Worm (Caenorhabditis elegans) whole organism, L4 larva: ENCODE measurements around the gene gcp-2.1.

Experiments used
- F26F4.8 ChIP-seq: fragments of 200-800 bp; sonication (Bioruptor generic); conservative IDR thresholded peaks from 2 replicates; pipeline ENCODE4 v1.3.6; 2022; ENCODE audit warnings: missing genetic modification characterization, missing compliant biosample characterization
- F37D6.2 ChIP-seq: sonication (generic microtip); optimal IDR thresholded peaks from 2 replicates; lab custom pipeline; 2016; ENCODE audit warnings: mild to moderate bottlenecking, missing genetic modification characterization, missing compliant biosample characterization
- F44E2.7 ChIP-seq: fragments of 200-800 bp; sonication (Bioruptor generic); IDR thresholded peaks from 2 replicates; pipeline ENCODE4 v2.1.2; 2022; ENCODE audit warnings: missing genetic modification characterization, missing compliant biosample characterization
- F49E8.2 ChIP-seq: sonication (generic microtip); optimal IDR thresholded peaks from 2 replicates; lab custom pipeline; 2016; ENCODE audit warnings: missing compliant biosample characterization, mild to moderate bottlenecking, missing genetic modification characterization, borderline replicate concordance
- T26A8.4 ChIP-seq: fragments of 200-800 bp; sonication (Bioruptor generic); IDR thresholded peaks from 2 replicates; pipeline ENCODE4 v1.3.6; 2022; ENCODE audit warnings: missing genetic modification characterization, missing compliant biosample characterization
- Y105C5A.15 ChIP-seq: fragments of 200-800 bp; sonication (Bioruptor generic); IDR thresholded peaks from 2 replicates; pipeline ENCODE4 v1.3.6; 2022; ENCODE audit warnings: missing genetic modification characterization, missing compliant biosample characterization
- Y75B8A.6 ChIP-seq: fragments of 200-800 bp; sonication (Bioruptor generic); IDR thresholded peaks from 2 replicates; pipeline ENCODE4 v1.3.6; 2022; ENCODE audit warnings: missing genetic modification reagents, missing genetic modification characterization, missing compliant biosample characterization
- aha-1 ChIP-seq: fragments of 150-350 bp; peaks from one replicate; lab custom pipeline; 2014; ENCODE audit warnings: missing biosample characterization, missing genetic modification characterization
- arid-1 ChIP-seq: fragments of 200-800 bp; sonication (Bioruptor generic); conservative IDR thresholded peaks from 2 replicates; pipeline ENCODE4 v1.3.6; 2022; ENCODE audit warnings: missing genetic modification reagents, missing genetic modification characterization, missing compliant biosample characterization
- ceh-62 ChIP-seq: sonication (generic microtip); optimal IDR thresholded peaks from 2 replicates; lab custom pipeline; 2017; ENCODE audit warnings: missing biosample characterization, missing genetic modification characterization
- ceh-82 ChIP-seq: sonication (generic microtip); optimal IDR thresholded peaks from 2 replicates; lab custom pipeline; 2017; ENCODE audit warnings: missing biosample characterization, missing genetic modification characterization
- ces-1 ChIP-seq: fragments of 150-350 bp; sonication (generic microtip); optimal IDR thresholded peaks from 4 replicates; lab custom pipeline; 2014; ENCODE audit warnings: missing biosample characterization, missing genetic modification reagents, missing genetic modification characterization
- dmd-6 ChIP-seq: fragments of 200-800 bp; sonication (Bioruptor generic); IDR thresholded peaks from 2 replicates; pipeline ENCODE4 v1.3.6; 2022; ENCODE audit warnings: missing genetic modification reagents, missing genetic modification characterization, missing compliant biosample characterization
- fkh-10 ChIP-seq: fragments of 150-350 bp; optimal IDR thresholded peaks from 2 replicates; lab custom pipeline; 2014; ENCODE audit warnings: missing biosample characterization, missing genetic modification reagents, missing genetic modification characterization
- hlh-30 ChIP-seq: sonication (generic microtip); optimal IDR thresholded peaks from 2 replicates; lab custom pipeline; 2017; ENCODE audit warnings: antibody characterized with exemption, mild to moderate bottlenecking, missing genetic modification characterization, missing compliant biosample characterization; ENCODE audit not compliant: insufficient read depth
- lin-15B ChIP-seq: fragments of 150-350 bp; sonication (generic microtip); optimal IDR thresholded peaks from 3 replicates; lab custom pipeline; 2014; ENCODE audit warnings: missing biosample characterization, missing genetic modification characterization
- lin-38 ChIP-seq: fragments of 200-800 bp; sonication (Bioruptor generic); IDR thresholded peaks from 2 replicates; pipeline ENCODE4 v1.3.6; 2022; ENCODE audit warnings: missing genetic modification reagents, missing genetic modification characterization, missing compliant biosample characterization
- lir-3 ChIP-seq: sonication (generic microtip); optimal IDR thresholded peaks from 2 replicates; lab custom pipeline; 2016; ENCODE audit warnings: mild to moderate bottlenecking, missing genetic modification characterization, missing compliant biosample characterization
- madf-9 ChIP-seq: fragments of 200-800 bp; sonication (Bioruptor generic); conservative IDR thresholded peaks from 2 replicates; pipeline ENCODE4 v1.3.6; 2022; ENCODE audit warnings: missing genetic modification reagents, missing genetic modification characterization, missing compliant biosample characterization
- mdt-29 ChIP-seq: fragments of 200-800 bp; sonication (Bioruptor generic); IDR thresholded peaks from 2 replicates; pipeline ENCODE4 v1.3.6; 2022; ENCODE audit warnings: missing genetic modification reagents, missing genetic modification characterization, missing compliant biosample characterization
- mep-1 ChIP-seq: fragments of 150-350 bp; sonication (generic microtip); optimal IDR thresholded peaks from 3 replicates; lab custom pipeline; 2014; ENCODE audit warnings: missing biosample characterization, missing genetic modification characterization
- mes-2 ChIP-seq: sonication (generic microtip); optimal IDR thresholded peaks from 2 replicates; lab custom pipeline; 2016; ENCODE audit warnings: missing genotype, mild to moderate bottlenecking, missing genetic modification characterization, missing compliant biosample characterization; ENCODE audit not compliant: poor library complexity, severe bottlenecking
- nhr-10 ChIP-seq: fragments of 150-350 bp; optimal IDR thresholded peaks from 2 replicates; lab custom pipeline; 2014; ENCODE audit warnings: missing biosample characterization, missing genetic modification characterization
- nhr-28 ChIP-seq: fragments of 150-350 bp; optimal IDR thresholded peaks from 2 replicates; lab custom pipeline; 2014; ENCODE audit warnings: missing biosample characterization, missing genetic modification characterization
- nhr-41 ChIP-seq: fragments of 200-800 bp; sonication (Bioruptor generic); IDR thresholded peaks from 2 replicates; pipeline ENCODE4 v1.3.6; 2022; ENCODE audit warnings: missing genetic modification reagents, missing genetic modification characterization, missing compliant biosample characterization
- skn-1 ChIP-seq: fragments of 150-350 bp; optimal IDR thresholded peaks from 2 replicates; lab custom pipeline; 2014; ENCODE audit warnings: missing biosample characterization, missing genetic modification characterization
- snpc-4 ChIP-seq: fragments of 150-350 bp; optimal IDR thresholded peaks from 2 replicates; lab custom pipeline; 2014; ENCODE audit warnings: missing biosample characterization, missing genetic modification characterization
- unc-130 ChIP-seq: sonication (generic microtip); optimal IDR thresholded peaks from 2 replicates; lab custom pipeline; 2016; ENCODE audit warnings: missing genetic modification reagents, missing genetic modification characterization, missing compliant biosample characterization
- unc-62 ChIP-seq, 3 experiments: fragments of 150-350 bp in 1 of 3; sonication (generic microtip); optimal IDR thresholded peaks in 2 of 3; peaks in 1 of 3; 1 replicate in 1 of 3; 2 replicates in 2 of 3; lab custom pipeline; 2014 to 2017; ENCODE audit warnings: missing biosample characterization in 3 of 3, missing genetic modification characterization in 3 of 3, missing genetic modification reagents in 3 of 3, missing genotype in 1 of 3
- zfp-3 ChIP-seq: fragments of 200-800 bp; sonication (Bioruptor generic); conservative IDR thresholded peaks from 2 replicates; pipeline ENCODE4 v1.3.6; 2022; ENCODE audit warnings: missing genetic modification reagents, missing genetic modification characterization, missing compliant biosample characterization
- ztf-11 ChIP-seq: fragments of 150-350 bp; optimal IDR thresholded peaks from 2 replicates; lab custom pipeline; 2014; ENCODE audit warnings: missing biosample characterization, missing genetic modification characterization

gcp-2.1 gene

DNA sequence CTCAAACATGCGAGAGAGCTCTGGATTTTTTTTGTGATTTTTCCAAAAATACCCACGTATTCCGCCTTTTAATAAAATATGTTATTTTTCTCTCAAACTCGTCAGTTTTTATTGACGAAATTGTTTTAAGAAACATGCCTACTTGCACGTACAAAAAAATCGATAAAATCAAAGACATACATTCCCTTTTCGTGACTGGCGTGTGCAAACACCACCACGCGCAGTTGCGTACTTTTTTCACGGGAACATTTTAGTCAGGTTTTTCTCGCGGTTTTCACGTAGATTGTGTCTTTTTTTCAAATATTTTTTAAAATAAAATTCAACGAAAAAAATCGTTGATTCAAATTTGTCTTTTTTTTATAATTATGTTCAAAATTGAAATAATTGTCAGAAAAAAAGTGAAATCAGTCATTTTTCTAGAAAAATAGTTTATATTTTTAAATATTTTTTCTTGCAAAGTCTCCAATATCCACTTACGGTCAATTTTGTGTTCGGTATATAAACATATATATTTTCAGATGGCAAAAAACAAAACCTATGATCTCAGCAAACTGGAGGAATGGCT, 24.0 kb downstream of the gcp-2.1 start, which contains the start of gene M02E1.1 (continued):
- TF ChIP-seq nhr-10, result no peak
- TF ChIP-seq F44E2.7 (GFP tag; lab: Robert Waterston, UW), result no peak
- peak; percentile 19 for TF ChIP-seq nhr-28 (tag; lab: Kevin White, UChicago)
- TF ChIP-seq ceh-82 (tag; lab: Kevin White, UChicago), result no peak
- no peak for TF ChIP-seq F49E8.2
- TF ChIP-seq hlh-30, result peak; percentile 73
- TF ChIP-seq mdt-29 (GFP tag; lab: Robert Waterston, UW), result no peak
- TF ChIP-seq T26A8.4 (GFP tag; lab: Robert Waterston, UW), result no peak
- no peak for TF ChIP-seq lin-38 (GFP tag; lab: Robert Waterston, UW)
- no peak for TF ChIP-seq F26F4.8
- TF ChIP-seq Y75B8A.6 (GFP tag; lab: Robert Waterston, UW), result no peak
- peak; percentile 44 for TF ChIP-seq mep-1 (tag; lab: Kevin White, UChicago)
- 0 out of 2 replicates have a peak, but pooled peaks have one; percentile 17 for TF ChIP-seq dmd-6 (GFP tag; lab: Robert Waterston, UW)
- TF ChIP-seq snpc-4 (tag; lab: Kevin White, UChicago), result no peak
- no peak for TF ChIP-seq F37D6.2
- TF ChIP-seq lir-3 (tag; lab: Kevin White, UChicago), result no peak
- no peak for TF ChIP-seq ceh-62 (tag; lab: Kevin White, UChicago)
- no peak for TF ChIP-seq unc-130 (GFP tag; lab: Kevin White, UChicago)
- TF ChIP-seq Y105C5A.15, result no peak
- peak; percentile 46 for TF ChIP-seq mes-2 (tag; lab: Kevin White, UChicago)
- TF ChIP-seq ces-1, result no peak
- TF ChIP-seq zfp-3 (GFP tag; lab: Robert Waterston, UW), result no peak
- TF ChIP-seq lin-15B (tag; lab: Kevin White, UChicago), result no peak

DNA sequence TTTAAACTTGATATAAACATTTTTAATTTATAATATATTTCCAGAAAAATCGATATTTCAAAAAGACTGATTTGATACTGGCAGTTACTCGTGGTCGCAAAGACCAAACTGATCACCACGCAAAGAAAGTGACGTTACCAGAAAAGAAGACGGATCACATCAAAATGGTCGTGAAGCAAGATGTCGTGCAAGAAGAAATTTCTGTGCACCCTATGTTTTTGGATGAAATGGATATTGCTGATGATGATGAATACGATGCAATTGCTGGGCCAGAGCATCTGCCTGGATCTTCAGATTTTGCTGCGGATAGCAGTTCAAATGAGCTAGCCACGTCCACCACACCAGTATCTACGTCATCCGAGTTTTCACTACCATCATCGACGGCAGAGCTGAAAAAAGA, 27.1 kb downstream of the gcp-2.1 start:
- TF ChIP-seq Y75B8A.6 (GFP tag; lab: Robert Waterston, UW), result no peak
- TF ChIP-seq mdt-29 (GFP tag; lab: Robert Waterston, UW), result no peak
- peak in 1 of 2 experiments; percentile 90 for TF ChIP-seq unc-62 (GFP tag; optimal IDR thresholded peaks at IDR 0.05 in 1 of 2; lab: Kevin White, UChicago)
- TF ChIP-seq unc-62 (tag; optimal IDR thresholded peaks at IDR 0.05; lab: Kevin White, UChicago), result no peak

DNA sequence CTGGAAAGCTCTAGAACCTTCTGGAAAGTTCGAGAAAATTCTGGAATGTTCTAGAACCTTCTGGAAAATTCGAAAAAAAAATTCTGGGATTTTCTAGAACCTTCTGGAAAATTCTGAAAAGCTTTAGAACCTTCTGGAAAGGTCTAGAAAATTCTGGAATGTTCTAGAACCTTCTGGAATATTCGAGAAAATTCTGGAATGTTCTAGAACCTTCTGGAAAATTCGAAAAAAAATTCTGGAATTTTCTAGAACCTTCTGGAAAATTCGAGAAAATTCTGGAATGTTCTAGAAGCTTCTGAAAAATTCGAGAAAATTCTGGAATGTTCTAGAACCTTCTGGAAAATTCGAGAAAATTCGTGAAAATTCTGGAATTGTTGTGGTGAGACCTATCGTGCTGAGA, 29.2 kb downstream of the gcp-2.1 start:
- TF ChIP-seq arid-1, result 0 out of 2 replicates have a peak, but pooled peaks have one; percentile 29
- TF ChIP-seq, all 104 proteins: peak for 1; not testable (repeated sequence) for 103

DNA sequence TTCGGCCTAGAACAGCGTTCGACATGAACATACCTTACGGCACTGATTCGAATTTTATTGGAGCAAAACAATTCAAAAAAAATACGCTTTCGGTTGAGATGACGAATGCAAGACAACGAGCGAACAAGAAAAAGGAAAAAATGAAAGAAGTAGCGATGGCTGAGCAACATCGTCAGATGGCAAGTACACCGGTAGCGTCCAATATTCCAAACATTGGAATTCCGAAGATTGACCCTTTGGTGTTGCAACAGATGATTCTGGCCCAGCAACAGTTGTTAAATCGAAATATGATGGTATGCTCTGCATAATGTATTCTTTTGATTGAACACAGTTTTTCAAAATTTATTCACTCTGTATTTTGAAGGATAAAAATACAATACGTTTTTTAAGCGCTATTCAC, 31.0 kb downstream of the gcp-2.1 start:
- peak in 1 of 2 experiments; percentile 91 for TF ChIP-seq unc-62 (GFP tag; optimal IDR thresholded peaks at IDR 0.05 in 1 of 2; lab: Kevin White, UChicago)
- TF ChIP-seq unc-62 (tag; optimal IDR thresholded peaks at IDR 0.05; lab: Kevin White, UChicago), result no peak
- no peak for TF ChIP-seq fkh-10 (GFP tag; lab: Kevin White, UChicago)
- TF ChIP-seq F49E8.2, result no peak
- TF ChIP-seq nhr-41 (GFP tag; lab: Robert Waterston, UW), result no peak
- no peak for TF ChIP-seq madf-9 (GFP tag; lab: Robert Waterston, UW)
- TF ChIP-seq skn-1 (tag; lab: Kevin White, UChicago), result no peak
- TF ChIP-seq, all 104 proteins: peak for 1

ce11 chrX:334452-334851, 32.8 kb downstream of the gcp-2.1 start:
- TF ChIP-seq ztf-11 (no peak), unc-62 (GFP tag; optimal IDR thresholded peaks at IDR 0.05 in 1 of 2; lab: Kevin White, UChicago) (peak in 1 of 2 experiments; percentile 52), unc-62 (tag; optimal IDR thresholded peaks at IDR 0.05; lab: Kevin White, UChicago) (no peak), aha-1 (tag; lab: Kevin White, UChicago) (peak; percentile 52)
